Worm (Caenorhabditis elegans) whole organism, dauer: ENCODE data around the gene mel-11.

Source experiments
- unc-62 ChIP-seq: sonication (generic microtip); optimal IDR thresholded peaks from 2 replicates; lab custom pipeline; 2017; ENCODE audit warnings: missing biosample characterization, missing genetic modification reagents, missing genetic modification characterization

Gene mel-11

ce11 chrII:9358230-9358629 is at the start of gene mel-11:
mel-11 (plus strand) TSS chrII:9358530.
- no peak for TF ChIP-seq unc-62

- TF ChIP-seq unc-62, result no peak
These were observed 49.7 kb upstream of the mel-11 start for ce11 chrII:9308614-9309046.

DNA sequence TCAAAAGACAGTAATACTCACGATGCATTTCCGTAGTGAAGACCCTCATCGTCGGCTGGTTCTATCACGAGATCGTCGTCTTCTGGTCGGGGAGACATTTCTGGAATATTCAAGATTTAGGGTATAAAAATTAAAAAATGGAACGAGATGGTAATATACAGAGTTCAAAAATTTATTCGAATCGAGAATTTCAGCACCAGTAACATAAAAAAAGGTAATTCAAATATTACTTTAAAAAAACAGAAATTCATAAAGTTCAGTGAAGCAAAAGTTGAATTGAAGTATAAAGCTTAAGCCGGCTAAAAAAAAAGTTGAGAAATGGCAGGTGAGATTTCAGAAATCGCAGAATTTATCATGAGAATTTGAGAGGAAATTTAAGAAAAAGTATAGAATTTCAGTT is 48.1 kb upstream of the mel-11 start, which contains the start of gene cam-1:
TSS of gene cam-1 (minus strand) at position 101 of the 400 bp plus-strand sequence.
- TF ChIP-seq unc-62, result no peak

- no peak for TF ChIP-seq unc-62
These were observed 47.5 kb upstream of the mel-11 start for ce11 chrII:9310794-9311193.

ce11 chrII:9311702-9312101 is 46.6 kb upstream of the mel-11 start:
- TF ChIP-seq unc-62, result no peak

DNA sequence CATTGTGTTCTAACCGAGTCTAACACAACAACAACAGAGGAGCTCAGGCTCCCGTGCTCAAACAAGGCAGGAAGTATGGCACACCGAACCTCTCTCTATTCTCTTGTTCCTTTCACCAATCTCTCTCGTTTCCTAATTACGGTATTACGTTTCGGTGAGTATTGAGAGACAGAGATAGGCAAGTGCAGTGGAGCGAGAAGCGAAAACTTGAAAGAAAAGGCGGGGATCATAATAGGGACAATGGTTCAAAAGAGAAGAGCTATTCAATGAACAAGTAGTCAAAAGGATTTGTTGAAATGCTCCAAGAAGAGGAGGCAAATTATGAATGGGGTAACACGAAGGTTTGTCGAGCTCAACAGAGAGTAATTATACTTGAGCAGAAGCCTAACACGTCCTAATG is 45.0 kb upstream of the mel-11 start:
- no peak for TF ChIP-seq unc-62

DNA sequence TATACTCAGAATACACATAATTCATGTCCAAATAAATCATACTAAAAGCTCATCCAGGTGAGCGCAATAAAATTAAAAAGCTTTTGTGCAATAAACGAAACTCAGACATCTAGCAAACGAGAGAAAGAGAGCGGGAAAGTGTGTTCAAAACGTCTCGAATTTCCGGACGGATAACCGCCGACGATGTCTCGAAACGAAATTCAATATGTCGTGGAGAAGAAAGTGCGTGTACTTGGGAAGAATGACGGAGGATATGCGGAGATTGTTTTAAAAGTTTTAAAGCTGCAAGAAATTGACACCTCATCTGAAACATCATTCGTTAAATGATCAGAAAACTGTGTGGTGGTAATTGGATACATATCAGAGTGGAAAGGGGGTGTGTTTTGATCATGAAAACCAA is 43.6 kb upstream of the mel-11 start:
- no peak for TF ChIP-seq unc-62

- no peak for TF ChIP-seq unc-62
These were observed 42.6 kb upstream of the mel-11 start for ce11 chrII:9315692-9316091.

DNA sequence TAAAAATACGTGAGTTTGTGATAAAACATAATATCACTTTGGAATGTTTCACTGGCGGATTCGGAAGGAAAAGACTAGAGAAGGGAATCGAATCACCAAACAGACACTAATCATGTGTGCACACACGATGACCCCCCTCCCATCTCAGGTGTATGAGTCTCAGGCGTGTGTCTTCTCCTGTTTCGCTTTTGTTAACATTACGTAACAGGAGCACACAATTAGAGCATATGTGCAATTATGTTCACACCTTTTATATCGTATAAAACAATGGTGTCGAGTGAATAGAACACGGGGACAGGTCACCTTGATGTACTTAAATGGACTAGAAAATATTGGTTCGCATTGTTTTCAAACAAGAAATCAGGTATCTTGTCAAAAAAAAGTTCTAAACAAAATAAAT is 41.5 kb upstream of the mel-11 start:
- no peak for TF ChIP-seq unc-62

DNA sequence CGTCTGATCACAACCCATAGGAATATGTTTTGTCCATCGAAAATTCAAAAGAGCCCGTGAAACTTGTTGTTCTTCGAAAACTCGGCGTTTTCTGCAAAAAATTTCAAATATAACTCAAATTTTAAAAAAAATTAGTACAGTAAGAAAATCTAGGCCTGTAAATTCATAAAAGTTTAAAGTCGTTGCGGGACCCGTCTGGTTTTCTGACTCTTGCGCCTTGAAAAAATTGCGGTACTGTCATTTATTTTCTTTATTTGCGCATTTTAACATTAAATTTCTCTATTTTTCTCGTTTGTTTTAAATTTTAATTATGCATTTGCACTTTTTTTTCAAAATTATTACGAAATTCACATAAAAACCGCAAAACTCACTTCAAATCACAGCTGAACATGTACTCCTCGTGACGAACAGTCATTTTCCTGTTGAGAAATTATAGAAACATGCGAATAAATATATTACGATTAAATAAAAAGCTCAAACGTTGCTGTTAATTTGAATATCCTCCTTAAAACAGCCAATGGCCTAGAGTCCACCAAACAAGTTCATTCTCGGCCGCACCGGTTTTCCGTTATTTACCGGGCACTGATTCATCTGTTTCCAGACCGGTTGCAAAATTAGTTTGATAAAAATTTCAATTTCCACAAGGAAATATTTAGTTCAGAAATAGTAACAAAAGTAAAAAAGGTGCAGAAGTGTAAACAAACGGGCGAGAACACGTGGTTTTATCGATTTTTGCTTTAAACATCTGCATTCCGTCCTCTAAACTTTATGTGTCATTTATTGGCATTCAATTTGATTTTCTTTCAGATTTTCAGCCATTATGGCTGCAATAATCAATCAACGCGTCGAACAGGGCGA is 39.0 kb upstream of the mel-11 start, which contains the start of the genes csa-1 and wdfy-2:
TSS of gene csa-1 (minus strand) at position 669 of the 858 bp plus-strand sequence.
TSS of gene wdfy-2 (plus strand) at position 808 of the 858 bp plus-strand sequence.
- TF ChIP-seq unc-62, result no peak

DNA sequence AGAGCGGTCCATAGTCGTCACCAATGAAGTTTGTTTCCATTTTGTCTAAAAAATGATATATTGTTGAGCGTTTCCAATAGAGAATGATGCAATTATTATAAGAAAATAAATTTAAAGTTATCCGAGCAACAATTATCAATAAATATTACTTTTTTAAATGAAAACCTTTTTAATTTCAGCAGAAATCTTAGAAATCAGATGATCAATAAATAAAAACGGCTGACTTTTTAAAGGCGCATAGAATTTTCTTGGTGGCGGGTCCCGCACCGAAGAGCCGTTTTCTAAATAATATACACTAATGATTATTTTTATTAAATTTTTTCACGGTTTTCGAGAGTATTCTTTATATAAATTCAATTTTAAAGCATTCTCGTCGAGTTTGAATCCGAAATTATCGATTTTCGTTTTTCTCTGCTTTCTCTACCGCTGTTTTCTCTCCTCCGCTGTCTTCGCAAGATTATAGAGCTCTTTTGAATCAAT is 35.4 kb upstream of the mel-11 start, which contains the start of gene rab-39:
TSS of gene rab-39 (minus strand) at position 51 of the 480 bp plus-strand sequence.
- TF ChIP-seq unc-62, result no peak

DNA sequence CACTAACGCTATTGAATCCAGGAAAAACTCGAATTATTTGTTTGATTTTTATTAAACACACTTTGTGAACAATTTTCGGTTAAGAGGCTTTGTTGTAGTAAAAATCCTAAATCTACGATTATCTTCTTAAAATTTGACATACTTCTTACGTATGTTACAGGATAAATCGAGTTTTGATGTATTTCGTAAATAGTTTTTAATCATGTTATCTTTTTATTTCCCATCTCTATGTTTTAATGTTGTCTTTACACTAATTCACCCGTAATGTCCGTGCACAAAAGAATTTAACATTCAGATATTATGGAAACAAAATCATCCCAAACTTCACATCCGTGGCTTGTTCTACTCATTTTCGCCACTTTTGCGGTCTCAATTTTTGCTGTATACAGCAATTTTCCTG is 34.7 kb upstream of the mel-11 start, which contains the start of gene egli-1:
TSS of gene egli-1 (plus strand) at position 301 of the 400 bp plus-strand sequence.
- no peak for TF ChIP-seq unc-62

ce11 chrII:9324824-9325351 is 33.4 kb upstream of the mel-11 start, which contains the start of gene eat-3:
eat-3 (plus strand) TSS chrII:9324874.
- TF ChIP-seq unc-62, result no peak

DNA sequence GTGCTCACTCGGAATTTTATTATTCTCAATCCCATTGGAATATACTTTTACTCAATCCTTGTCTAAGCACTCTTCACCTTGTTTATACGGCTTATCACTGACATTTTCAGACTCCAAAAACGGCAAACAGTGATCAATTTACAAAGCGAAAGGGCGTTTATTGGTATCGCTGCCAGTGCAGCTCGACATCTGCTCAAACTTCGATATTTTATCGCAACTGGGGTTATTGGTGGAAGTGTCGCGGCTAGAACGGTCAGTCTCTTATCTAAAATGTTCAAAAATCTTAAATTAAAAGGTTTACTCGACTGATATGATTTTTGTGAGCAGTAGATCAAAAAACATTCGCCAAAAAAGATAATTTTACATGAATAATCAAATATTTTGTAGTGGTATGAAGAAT is 32.8 kb upstream of the mel-11 start:
- TF ChIP-seq unc-62, result no peak

DNA sequence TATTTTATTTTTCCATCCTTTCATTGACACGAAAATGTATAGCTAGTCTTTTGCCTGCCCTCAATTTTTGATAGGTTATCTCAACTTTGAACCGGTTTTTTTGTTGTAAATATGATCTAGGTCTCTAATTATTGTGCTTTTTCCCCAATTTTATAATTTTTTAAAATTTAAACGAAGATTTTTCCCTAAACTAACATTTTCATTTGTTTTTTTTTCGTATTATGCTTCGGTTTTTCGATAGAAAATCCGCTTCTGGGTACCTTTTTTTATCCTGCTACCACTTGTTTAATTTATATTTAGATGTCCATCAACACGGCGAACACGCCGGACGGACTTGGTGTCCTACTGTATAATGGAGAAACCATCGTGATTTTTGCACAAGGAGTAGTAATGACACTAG is 28.9 kb upstream of the mel-11 start, which contains the start of gene wbp-2:
TSS of gene wbp-2 (plus strand) at position 301 of the 400 bp plus-strand sequence.
- TF ChIP-seq unc-62, result no peak

- TF ChIP-seq unc-62, result no peak
These were observed 27.0 kb upstream of the mel-11 start, which contains the start of gene eif-3.F for ce11 chrII:9331343-9331742. eif-3.F (plus strand) TSS chrII:9331643.

DNA sequence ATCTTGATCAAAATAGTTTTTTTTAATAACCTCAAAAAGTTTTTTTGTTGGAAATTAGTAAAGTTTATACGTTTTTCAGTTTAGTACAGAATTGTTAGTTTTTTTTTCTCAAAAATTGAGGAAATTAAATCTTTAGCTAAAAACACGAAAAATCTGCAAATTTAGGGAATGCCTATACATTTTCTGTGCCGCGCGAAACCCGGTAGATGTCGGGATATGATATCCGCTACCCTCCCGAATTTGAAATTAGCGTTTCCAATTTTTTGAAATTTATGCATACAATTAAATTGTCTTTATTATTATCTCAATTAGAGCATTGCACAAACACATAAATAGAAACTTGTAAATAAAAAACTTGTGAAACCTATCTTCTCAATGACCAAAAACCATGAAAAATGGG is 25.3 kb upstream of the mel-11 start:
- no peak for TF ChIP-seq unc-62
